Worm (Caenorhabditis elegans): Measurements from ENCODE around the gene K08E5.5.

- TF ChIP-seq aly-1 (tag; optimal IDR thresholded peaks at IDR 0.05) (no peak), F13C5.2 (tag; optimal IDR thresholded peaks at IDR 0.05) (no peak), ama-1 (optimal IDR thresholded peaks at IDR 0.05) (no peak), flt-1 (GFP tag; IDR thresholded peaks at IDR 0.05) (no peak), hmbx-1 (tag; optimal IDR thresholded peaks at IDR 0.05) (no peak)
Measured at ce11 chrIII:10201235-10201634, 41.0 kb upstream of the K08E5.5 start, which contains the start of the genes T20G5.13 and T20G5.12.
